Worm (Caenorhabditis elegans): ENCODE data around the gene F43G6.17.

The F43G6.17 gene

DNA sequence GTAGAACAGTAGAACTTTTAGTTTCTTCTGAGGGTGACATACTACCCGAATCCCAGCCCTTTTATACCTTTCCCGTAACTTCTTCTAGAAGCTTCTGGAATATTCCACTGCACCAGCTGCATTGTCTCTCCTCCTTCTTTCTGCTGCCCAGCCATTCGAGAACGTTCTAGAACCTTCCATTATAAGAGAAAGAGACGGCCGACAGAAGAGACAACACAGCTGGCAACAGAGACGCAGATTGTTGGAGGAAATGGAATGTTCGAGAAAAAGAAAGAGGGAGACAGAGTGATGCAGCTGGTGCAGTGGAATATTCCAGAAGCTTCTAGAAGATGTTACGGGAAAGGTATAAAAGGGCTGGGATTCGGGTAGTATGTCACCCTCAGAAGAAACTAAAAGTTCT, 43.3 kb upstream of the F43G6.17 start, which contains the start of the genes F44E5.4 and F44E5.5 (continued):
- TF ChIP-seq mef-2 (tag; optimal IDR thresholded peaks at IDR 0.05) (peak; percentile 56), unc-98 (GFP tag; IDR thresholded peaks at IDR 0.05) (peak; percentile 99), sup-37 (GFP tag; optimal IDR thresholded peaks at IDR 0.05) (peak; percentile 77), isw-1 (GFP tag; IDR thresholded peaks at IDR 0.05) (peak; percentile 94), mep-1 (tag; optimal IDR thresholded peaks at IDR 0.05) (peak; percentile 62), nhr-19 (GFP tag; conservative IDR thresholded peaks at IDR 0.05) (peak; percentile 96), egl-13 (tag; optimal IDR thresholded peaks at IDR 0.05) (peak; percentile 92), lin-14 (GFP tag; optimal IDR thresholded peaks at IDR 0.05) (peak; percentile 94), lin-35 (GFP tag; optimal IDR thresholded peaks at IDR 0.05) (peak; percentile 31 to 78), zip-4 (GFP tag; optimal IDR thresholded peaks at IDR 0.05) (peak; percentile 76), nhr-12 (tag; optimal IDR thresholded peaks at IDR 0.05) (peak; percentile 54), swsn-7 (tag; optimal IDR thresholded peaks at IDR 0.05) (peak; percentile 95), nhr-76 (tag; optimal IDR thresholded peaks at IDR 0.05) (peak; percentile 27), pax-3 (tag; optimal IDR thresholded peaks at IDR 0.05) (peak; percentile 90), lin-13 (GFP tag; optimal IDR thresholded peaks at IDR 0.05) (peak; percentile 87), nhr-237 (tag; optimal IDR thresholded peaks at IDR 0.05) (peak; percentile 83), lsy-2 (tag; optimal IDR thresholded peaks at IDR 0.05) (peak; percentile 77 to 78), C04F5.9 (tag; optimal IDR thresholded peaks at IDR 0.05) (peak; percentile 36), fkh-4 (tag; optimal IDR thresholded peaks at IDR 0.05; ENCODE audit: borderline replicate concordance) (peak; percentile 37), fkh-8 (tag; optimal IDR thresholded peaks at IDR 0.05) (peak; percentile 98), egl-27 (tag; optimal IDR thresholded peaks at IDR 0.05) (peak in 1 of 2 experiments; percentile 25)

DNA sequence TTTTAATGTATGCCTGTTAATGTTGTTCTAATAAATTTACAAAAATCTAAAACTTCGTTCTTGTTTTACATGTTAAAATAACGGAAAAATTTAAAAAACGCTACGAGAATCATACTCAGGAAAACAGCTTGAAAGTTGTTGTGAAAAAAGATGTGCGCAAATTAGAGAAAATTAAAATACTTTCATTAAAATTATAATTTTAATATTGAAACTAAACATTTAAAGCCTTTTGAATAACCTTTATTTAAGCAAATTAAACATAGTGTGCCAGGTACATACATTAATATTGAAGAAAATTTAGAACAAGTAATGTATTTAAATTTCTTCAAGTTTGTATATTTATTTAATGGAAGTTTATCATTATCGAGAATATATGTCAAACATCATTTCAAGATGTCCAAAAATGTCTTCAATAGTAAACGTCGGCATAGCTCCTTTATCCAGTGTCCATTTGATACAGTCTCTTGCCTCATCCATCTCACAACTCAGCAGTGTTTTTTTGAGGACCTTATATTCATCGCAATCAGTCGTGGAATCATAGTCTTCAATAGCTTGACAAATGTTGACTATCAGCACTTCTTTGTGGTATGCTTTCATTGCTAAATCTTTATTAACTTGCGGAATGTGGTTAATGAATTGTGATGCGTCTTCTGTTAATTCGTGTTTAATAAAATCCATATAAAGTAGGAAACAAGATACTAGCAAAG, 40.6 kb upstream of the F43G6.17 start:
- TF ChIP-seq nhr-20 (tag; optimal IDR thresholded peaks at IDR 0.05) (peak; percentile 57), zip-4 (GFP tag; optimal IDR thresholded peaks at IDR 0.05) (no peak), ceh-8 (GFP tag; optimal IDR thresholded peaks at IDR 0.05) (peak; percentile 23), tbx-2 (tag; optimal IDR thresholded peaks at IDR 0.05) (no peak), egl-27 (tag; optimal IDR thresholded peaks at IDR 0.05) (no peak), zag-1 (tag; optimal IDR thresholded peaks at IDR 0.05) (no peak), egl-13 (tag; optimal IDR thresholded peaks at IDR 0.05) (peak; percentile 41), unc-130 (tag; optimal IDR thresholded peaks at IDR 0.05) (no peak), irx-1 (tag; optimal IDR thresholded peaks at IDR 0.05) (peak; percentile 15), ceh-88 (GFP tag; IDR thresholded peaks at IDR 0.05) (peak; percentile 52; the same call in 1 of the 2 replicates), ces-1 (GFP tag; optimal IDR thresholded peaks at IDR 0.05) (no peak), nhr-85 (tag) (peak; percentile 43), dpl-1 (GFP tag; optimal IDR thresholded peaks at IDR 0.05) (peak in 2 of 3 experiments; percentile 29 to 46), xbp-1 (tag; optimal IDR thresholded peaks at IDR 0.05) (no peak), C16A3.4 (tag; optimal IDR thresholded peaks at IDR 0.05) (peak; percentile 19), skn-1 (tag; optimal IDR thresholded peaks at IDR 0.05) (peak; percentile 96), snu-23 (GFP tag; optimal IDR thresholded peaks at IDR 0.05) (peak; percentile 55), blmp-1 (tag; optimal IDR thresholded peaks at IDR 0.05) (no peak), unc-98 (GFP tag; IDR thresholded peaks at IDR 0.05) (no peak), ztf-11 (tag; optimal IDR thresholded peaks at IDR 0.05) (no peak), nhr-237 (tag; optimal IDR thresholded peaks at IDR 0.05) (no peak), lin-39 (tag; optimal IDR thresholded peaks at IDR 0.05) (no peak), pax-3 (tag; optimal IDR thresholded peaks at IDR 0.05) (peak; percentile 31), mdl-1 (tag; optimal IDR thresholded peaks at IDR 0.05) (no peak), lin-13 (GFP tag; optimal IDR thresholded peaks at IDR 0.05) (peak; percentile 44), F16B12.6 (tag; optimal IDR thresholded peaks at IDR 0.05) (peak; percentile 10), mab-9 (GFP tag; IDR thresholded peaks at IDR 0.05) (peak; percentile 68), unc-62 (GFP tag; optimal IDR thresholded peaks at IDR 0.05) (no peak), sup-37 (GFP tag; optimal IDR thresholded peaks at IDR 0.05) (no peak), sptf-1 (tag; optimal IDR thresholded peaks at IDR 0.05) (no peak), aly-2 (tag; optimal IDR thresholded peaks at IDR 0.05) (peak; percentile 98), nhr-77 (tag; optimal IDR thresholded peaks at IDR 0.05) (no peak), lin-14 (GFP tag; optimal IDR thresholded peaks at IDR 0.05) (no peak), nhr-11 (tag; optimal IDR thresholded peaks at IDR 0.05) (no peak), lin-15B (tag; optimal IDR thresholded peaks at IDR 0.05) (no peak), nhr-71 (tag; optimal IDR thresholded peaks at IDR 0.05) (peak; percentile 66), hpl-2 (GFP tag; optimal IDR thresholded peaks at IDR 0.05) (no peak), fkh-8 (tag; optimal IDR thresholded peaks at IDR 0.05) (peak; percentile 80)

Measured in whole organism, L1 larva.